Worm (Caenorhabditis elegans) whole organism, L2 larva: ENCODE data around the gene gei-14.
A peak's percentile ranks its signal among the peaks of the same experiment; 100 is the strongest.

Source experiments
- C34F6.9 ChIP-seq: fragments of 150-350 bp; optimal IDR thresholded peaks from 2 replicates; lab custom pipeline; 2014; ENCODE audit warnings: missing biosample characterization, missing genetic modification characterization
- F13H6.1 ChIP-seq: sonication (generic microtip); optimal IDR thresholded peaks from 2 replicates; lab custom pipeline; 2016; ENCODE audit warnings: missing genetic modification characterization, missing compliant biosample characterization
- ZK546.5 ChIP-seq: sonication (generic microtip); optimal IDR thresholded peaks from 2 replicates; lab custom pipeline; 2017; ENCODE audit warnings: missing biosample characterization, missing genetic modification characterization
- alr-1 ChIP-seq: fragments of 150-350 bp; optimal IDR thresholded peaks from 2 replicates; lab custom pipeline; 2014; ENCODE audit warnings: missing biosample characterization, missing genetic modification characterization
- aly-2 ChIP-seq: fragments of 150-350 bp; optimal IDR thresholded peaks from 2 replicates; lab custom pipeline; 2014; ENCODE audit warnings: missing biosample characterization, missing genetic modification characterization
- ama-1 ChIP-seq: fragments of 150-350 bp; optimal IDR thresholded peaks from 2 replicates; lab custom pipeline; 2018; ENCODE audit warnings: inconsistent platforms
- blmp-1 ChIP-seq: sonication (generic microtip); optimal IDR thresholded peaks from 2 replicates; lab custom pipeline; 2017; ENCODE audit warnings: missing genetic modification characterization, mild to moderate bottlenecking, missing compliant biosample characterization, antibody characterized with exemption, moderate library complexity; ENCODE audit not compliant: insufficient read depth
- ceh-16 ChIP-seq: fragments of 150-350 bp; optimal IDR thresholded peaks from 2 replicates; lab custom pipeline; 2014; ENCODE audit warnings: missing biosample characterization, missing genetic modification characterization
- ceh-82 ChIP-seq: fragments of 150-350 bp; optimal IDR thresholded peaks from 2 replicates; lab custom pipeline; 2014; ENCODE audit warnings: missing biosample characterization, missing genetic modification characterization
- crh-2 ChIP-seq: sonication (generic microtip); optimal IDR thresholded peaks from 2 replicates; lab custom pipeline; 2017; ENCODE audit warnings: missing biosample characterization, missing genetic modification characterization
- dmd-4 ChIP-seq: sonication (generic microtip); optimal IDR thresholded peaks from 2 replicates; lab custom pipeline; 2017; ENCODE audit warnings: missing biosample characterization, missing genetic modification characterization
- elt-3 ChIP-seq: sonication (generic microtip); optimal IDR thresholded peaks from 2 replicates; lab custom pipeline; 2017; ENCODE audit warnings: missing biosample characterization, missing genetic modification characterization
- fos-1 ChIP-seq: fragments of 150-350 bp; optimal IDR thresholded peaks from 2 replicates; lab custom pipeline; 2014; ENCODE audit warnings: missing biosample characterization, missing genetic modification characterization
- gmeb-1 ChIP-seq: fragments of 150-350 bp; optimal IDR thresholded peaks from 2 replicates; lab custom pipeline; 2014; ENCODE audit warnings: missing biosample characterization, missing genetic modification characterization
- mab-5 ChIP-seq: fragments of 150-350 bp; optimal IDR thresholded peaks from 2 replicates; lab custom pipeline; 2014; ENCODE audit warnings: missing biosample characterization, missing genetic modification characterization
- mbf-1 ChIP-seq: sonication (generic microtip); optimal IDR thresholded peaks from 2 replicates; lab custom pipeline; 2017; ENCODE audit warnings: missing biosample characterization, missing genetic modification characterization
- mdl-1 ChIP-seq, 2 experiments: fragments of 150-350 bp in 1 of 2; sonication (generic microtip) in 1 of 2; optimal IDR thresholded peaks; 2 replicates each; lab custom pipeline; 2017; ENCODE audit warnings: missing biosample characterization in 2 of 2, missing genetic modification characterization in 2 of 2
- nhr-10 ChIP-seq: sonication (generic microtip); optimal IDR thresholded peaks from 2 replicates; lab custom pipeline; 2017; ENCODE audit warnings: missing biosample characterization, missing genetic modification characterization
- nhr-11 ChIP-seq: fragments of 150-350 bp; optimal IDR thresholded peaks from 2 replicates; lab custom pipeline; 2014; ENCODE audit warnings: missing biosample characterization, missing genetic modification characterization
- nhr-12 ChIP-seq: fragments of 150-350 bp; optimal IDR thresholded peaks from 2 replicates; lab custom pipeline; 2014; ENCODE audit warnings: missing biosample characterization, missing genetic modification characterization
- nhr-237 ChIP-seq: fragments of 150-350 bp; optimal IDR thresholded peaks from 2 replicates; lab custom pipeline; 2014; ENCODE audit warnings: missing biosample characterization, missing genetic modification characterization
- nhr-25 ChIP-seq: fragments of 150-350 bp; sonication (generic microtip); optimal IDR thresholded peaks from 3 replicates; lab custom pipeline; 2014; ENCODE audit warnings: missing biosample characterization, missing genetic modification characterization
- nhr-77 ChIP-seq: fragments of 150-350 bp; optimal IDR thresholded peaks from 2 replicates; lab custom pipeline; 2014; ENCODE audit warnings: missing biosample characterization, missing genetic modification characterization
- peb-1 ChIP-seq: fragments of 150-350 bp; optimal IDR thresholded peaks from 2 replicates; lab custom pipeline; 2014; ENCODE audit warnings: missing biosample characterization, missing genetic modification characterization
- sem-4 ChIP-seq: fragments of 150-350 bp; optimal IDR thresholded peaks from 2 replicates; lab custom pipeline; 2014; ENCODE audit warnings: missing biosample characterization, missing genetic modification reagents, missing genetic modification characterization
- skn-1 ChIP-seq: sonication (generic microtip); optimal IDR thresholded peaks from 2 replicates; lab custom pipeline; 2017; ENCODE audit warnings: missing biosample characterization, missing genetic modification characterization
- sma-3 ChIP-seq: sonication (generic microtip); optimal IDR thresholded peaks from 2 replicates; lab custom pipeline; 2016; ENCODE audit warnings: missing genetic modification reagents, missing genetic modification characterization, missing compliant biosample characterization
- sma-9 ChIP-seq, 2 experiments: fragments of 150-350 bp in 1 of 2; sonication (generic microtip) in 1 of 2; optimal IDR thresholded peaks; 2 replicates each; lab custom pipeline; 2014 to 2016; ENCODE audit warnings: missing genetic modification characterization in 2 of 2, mild to moderate bottlenecking in 1 of 2, missing biosample characterization in 1 of 2, missing compliant biosample characterization in 1 of 2, missing genetic modification reagents in 1 of 2, moderate library complexity in 1 of 2
- unc-62 ChIP-seq: fragments of 150-350 bp; optimal IDR thresholded peaks from 2 replicates; lab custom pipeline; 2014; ENCODE audit warnings: missing biosample characterization, missing genetic modification reagents, missing genetic modification characterization
- ztf-1 ChIP-seq: fragments of 200-800 bp; sonication (Bioruptor generic); conservative IDR thresholded peaks from 2 replicates; pipeline ENCODE4 v1.3.6; 2022; ENCODE audit warnings: missing genetic modification characterization, missing compliant biosample characterization
- ztf-4 ChIP-seq: fragments of 150-350 bp; optimal IDR thresholded peaks from 2 replicates; lab custom pipeline; 2014; ENCODE audit warnings: missing biosample characterization, missing genetic modification characterization

gei-14 gene

ce11 chrII:8238155-8238554, 37.9 kb downstream of the gei-14 start, which contains the start of gene nlp-5:
Gene nlp-5 (plus strand): TSS chrII:8238455.
- TF ChIP-seq mbf-1 (tag; lab: Kevin White, UChicago) = no peak
- no peak for TF ChIP-seq F13H6.1 (tag; lab: Kevin White, UChicago)
- no peak for TF ChIP-seq aly-2 (tag; lab: Kevin White, UChicago)
- no peak for TF ChIP-seq sem-4
- TF ChIP-seq nhr-77 (tag; lab: Kevin White, UChicago) = no peak
- TF ChIP-seq sma-3 (GFP tag; lab: Kevin White, UChicago) = no peak
- no peak for TF ChIP-seq peb-1 (tag; lab: Kevin White, UChicago)
- no peak for TF ChIP-seq ceh-16 (tag; lab: Kevin White, UChicago)
- TF ChIP-seq nhr-25 (tag; lab: Kevin White, UChicago) = no peak
- no peak for TF ChIP-seq gmeb-1 (tag; lab: Kevin White, UChicago)
- TF ChIP-seq unc-62 (GFP tag; lab: Kevin White, UChicago) = no peak
- no peak for TF ChIP-seq elt-3 (tag; lab: Kevin White, UChicago)
- TF ChIP-seq mdl-1 (tag; optimal IDR thresholded peaks at IDR 0.05; lab: Kevin White, UChicago) = no peak
- no peak for TF ChIP-seq C34F6.9
- TF ChIP-seq ama-1 (lab: Kevin White, UChicago) = no peak
- TF ChIP-seq nhr-10 (tag; lab: Kevin White, UChicago) = no peak
- no peak for TF ChIP-seq sma-9 (GFP tag; optimal IDR thresholded peaks at IDR 0.05; lab: Kevin White, UChicago)
- TF ChIP-seq sma-9 (tag; optimal IDR thresholded peaks at IDR 0.05; lab: Kevin White, UChicago) = no peak
- TF ChIP-seq nhr-11 (tag; lab: Kevin White, UChicago) = no peak

- TF ChIP-seq ama-1 (lab: Kevin White, UChicago) = no peak
- no peak for TF ChIP-seq ZK546.5 (tag; lab: Kevin White, UChicago)
- TF ChIP-seq nhr-11 (tag; lab: Kevin White, UChicago) = no peak
- no peak for TF ChIP-seq C34F6.9
- TF ChIP-seq ztf-1 = no peak
Measured at ce11 chrII:8232489-8232888, 43.5 kb downstream of the gei-14 start, which contains the start of gene M110.7. Gene M110.7 (plus strand): TSS chrII:8232789.

ce11 chrII:8230976-8231375, 45.1 kb downstream of the gei-14 start, which contains the start of gene M110.9:
Gene M110.9 (plus strand): TSS chrII:8231276.
- TF ChIP-seq nhr-25 (tag; lab: Kevin White, UChicago) (no peak), nhr-237 (no peak), ceh-82 (tag; lab: Kevin White, UChicago) (no peak), mab-5 (no peak), sma-9 (GFP tag; optimal IDR thresholded peaks at IDR 0.05; lab: Kevin White, UChicago) (no peak), sma-9 (tag; optimal IDR thresholded peaks at IDR 0.05; lab: Kevin White, UChicago) (no peak), mbf-1 (tag; lab: Kevin White, UChicago) (no peak), elt-3 (tag; lab: Kevin White, UChicago) (no peak), nhr-77 (tag; lab: Kevin White, UChicago) (no peak), unc-62 (GFP tag; lab: Kevin White, UChicago) (no peak), aly-2 (tag; lab: Kevin White, UChicago) (no peak), nhr-10 (tag; lab: Kevin White, UChicago) (no peak), ceh-16 (tag; lab: Kevin White, UChicago) (no peak), dmd-4 (tag; lab: Kevin White, UChicago) (no peak), sem-4 (no peak), alr-1 (tag; lab: Kevin White, UChicago) (no peak), nhr-12 (tag; lab: Kevin White, UChicago) (no peak), fos-1 (tag; lab: Kevin White, UChicago) (no peak), skn-1 (tag; lab: Kevin White, UChicago) (no peak), peb-1 (tag; lab: Kevin White, UChicago) (no peak)
- TF ChIP-seq, all 48 proteins: peak for 0

ce11 chrII:8226475-8226874, 49.6 kb downstream of the gei-14 start:
- TF ChIP-seq skn-1 (tag; lab: Kevin White, UChicago) (peak; percentile 7), ama-1 (lab: Kevin White, UChicago) (no peak), crh-2 (tag; lab: Kevin White, UChicago) (peak; percentile 52), sma-9 (GFP tag; optimal IDR thresholded peaks at IDR 0.05; lab: Kevin White, UChicago) (peak; percentile 54), sma-9 (tag; optimal IDR thresholded peaks at IDR 0.05; lab: Kevin White, UChicago) (no peak), fos-1 (tag; lab: Kevin White, UChicago) (peak; percentile 43), ceh-82 (tag; lab: Kevin White, UChicago) (no peak), C34F6.9 (peak; percentile 18), F13H6.1 (tag; lab: Kevin White, UChicago) (peak; percentile 41)

ce11 chrII:8225914-8226313, 50.1 kb downstream of the gei-14 start:
- TF ChIP-seq blmp-1 = peak; percentile 84
- TF ChIP-seq ztf-4 (tag; lab: Kevin White, UChicago) = no peak
- no peak for TF ChIP-seq F13H6.1 (tag; lab: Kevin White, UChicago)
- TF ChIP-seq nhr-25 (tag; lab: Kevin White, UChicago) = peak; percentile 65
